Fruit fly (Drosophila melanogaster) whole organism, embryonic: ENCODE data around the gene dsf.
A peak's percentile ranks its signal among the peaks of the same experiment; 100 is the strongest.

ENCODE experiments used
- CG10274 ChIP-seq: fragments of 200-800 bp; sonication (Bioruptor generic); optimal IDR thresholded peaks from 3 replicates; lab custom pipeline; 2017; ENCODE audit warnings: missing biosample characterization, mild to moderate bottlenecking, missing genetic modification characterization
- CG10431 ChIP-seq: fragments of 200-800 bp; sonication (Bioruptor generic); optimal IDR thresholded peaks from 3 replicates; lab custom pipeline; 2018; ENCODE audit warnings: missing biosample characterization, mild to moderate bottlenecking, missing genetic modification characterization
- CG12219 ChIP-seq: fragments of 200-800 bp; sonication (Bioruptor generic); optimal IDR thresholded peaks from 3 replicates; lab custom pipeline; 2018; ENCODE audit warnings: missing biosample characterization, mild to moderate bottlenecking, missing genetic modification characterization
- CG12299 ChIP-seq: fragments of 200-800 bp; sonication (Bioruptor generic); optimal IDR thresholded peaks from 2 replicates; lab custom pipeline; 2018; ENCODE audit warnings: missing biosample characterization, mild to moderate bottlenecking, missing genetic modification characterization
- CG13624 ChIP-seq: fragments of 200-800 bp; sonication (Bioruptor generic); optimal IDR thresholded peaks from 2 replicates; lab custom pipeline; 2016; ENCODE audit warnings: missing biosample characterization, missing genetic modification characterization
- CG17359 ChIP-seq: fragments of 200-800 bp; sonication (Bioruptor generic); optimal IDR thresholded peaks from 3 replicates; lab custom pipeline; 2018; ENCODE audit warnings: missing biosample characterization, mild to moderate bottlenecking, missing genetic modification characterization, moderate library complexity
- CG1792 ChIP-seq: fragments of 200-800 bp; sonication (Bioruptor generic); optimal IDR thresholded peaks from 2 replicates; lab custom pipeline; 2016; ENCODE audit warnings: missing biosample characterization, missing genetic modification characterization
- CG18619 ChIP-seq: fragments of 200-800 bp; sonication (Bioruptor generic); optimal IDR thresholded peaks from 3 replicates; lab custom pipeline; 2017; ENCODE audit warnings: missing biosample characterization, mild to moderate bottlenecking, missing genetic modification characterization
- CG2120 ChIP-seq: fragments of 200-800 bp; sonication (Bioruptor generic); optimal IDR thresholded peaks from 3 replicates; lab custom pipeline; 2016; ENCODE audit warnings: missing biosample characterization, missing genetic modification characterization
- CG30020 ChIP-seq: fragments of 200-800 bp; optimal IDR thresholded peaks from 2 replicates; lab custom pipeline; 2019; ENCODE audit warnings: missing biosample characterization, mild to moderate bottlenecking, missing genetic modification characterization, moderate library complexity
- CG32772 ChIP-seq: fragments of 200-800 bp; sonication (Bioruptor generic); IDR thresholded peaks from 2 replicates; pipeline ENCODE4 v1.3.6; 2022; ENCODE audit warnings: missing biosample characterization, missing genetic modification characterization
- CG3847 ChIP-seq: fragments of 200-800 bp; sonication (Bioruptor generic); IDR thresholded peaks from 2 replicates; pipeline ENCODE4 v1.3.6; 2022; ENCODE audit warnings: missing biosample characterization, missing genetic modification characterization
- CG6654 ChIP-seq: fragments of 200-800 bp; sonication (Bioruptor generic); optimal IDR thresholded peaks from 2 replicates; lab custom pipeline; 2017; ENCODE audit warnings: missing biosample characterization, mild to moderate bottlenecking, missing genetic modification characterization
- CG8281 ChIP-seq: fragments of 200-800 bp; sonication (Bioruptor generic); optimal IDR thresholded peaks from 2 replicates; lab custom pipeline; 2018; ENCODE audit warnings: missing biosample characterization, mild to moderate bottlenecking, missing genetic modification characterization, moderate library complexity
- CG8944 ChIP-seq: fragments of 200-800 bp; sonication (Bioruptor generic); optimal IDR thresholded peaks from 3 replicates; lab custom pipeline; 2016; ENCODE audit warnings: missing biosample characterization, missing genetic modification characterization
- CG9215 ChIP-seq: fragments of 200-800 bp; sonication (Bioruptor generic); IDR thresholded peaks from 2 replicates; pipeline ENCODE4 v1.3.6; 2022; ENCODE audit warnings: missing biosample characterization, missing genetic modification characterization
- Dad ChIP-seq: fragments of 200-800 bp; sonication (Bioruptor generic); optimal IDR thresholded peaks from 3 replicates; lab custom pipeline; 2016; ENCODE audit warnings: missing biosample characterization, missing genetic modification characterization
- Dll ChIP-seq: fragments of 200-800 bp; sonication (Bioruptor generic); IDR thresholded peaks from 4 replicates; pipeline ENCODE4 v1.3.6; 2022; ENCODE audit warnings: missing biosample characterization, missing genetic modification characterization; ENCODE audit not compliant: partially characterized antibody
- Ets97D ChIP-seq: fragments of 200-800 bp; sonication (Bioruptor generic); optimal IDR thresholded peaks from 3 replicates; lab custom pipeline; 2016; ENCODE audit warnings: missing biosample characterization, missing genetic modification characterization
- HLH3B ChIP-seq: fragments of 200-800 bp; sonication (Bioruptor generic); IDR thresholded peaks from 2 replicates; pipeline ENCODE4 v1.3.6; 2022; ENCODE audit warnings: missing biosample characterization, missing genetic modification characterization
- Jarid2 ChIP-seq: fragments of 200-800 bp; sonication (Bioruptor generic); optimal IDR thresholded peaks from 3 replicates; lab custom pipeline; 2017; ENCODE audit warnings: mild to moderate bottlenecking, missing biosample characterization, missing genetic modification reagents, missing genetic modification characterization
- NC2β ChIP-seq: fragments of 200-800 bp; sonication (Bioruptor generic); optimal IDR thresholded peaks from 2 replicates; lab custom pipeline; 2016; ENCODE audit warnings: missing biosample characterization, missing genetic modification characterization
- NFAT ChIP-seq: fragments of 200-800 bp; sonication (Bioruptor generic); IDR thresholded peaks from 2 replicates; pipeline ENCODE4 v1.3.6; 2022; ENCODE audit warnings: missing biosample characterization, missing genetic modification characterization
- Nf-YA ChIP-seq: fragments of 200-800 bp; sonication (Bioruptor generic); IDR thresholded peaks from 2 replicates; pipeline ENCODE4 v1.3.6; 2022; ENCODE audit warnings: missing biosample characterization, missing genetic modification characterization
- Opbp ChIP-seq: fragments of 200-800 bp; sonication (Bioruptor generic); IDR thresholded peaks from 3 replicates; pipeline ENCODE4 v1.3.6; 2022; ENCODE audit warnings: missing biosample characterization, missing genetic modification characterization; ENCODE audit not compliant: partially characterized antibody
- Optix ChIP-seq: fragments of 200-800 bp; sonication (Bioruptor generic); IDR thresholded peaks from 3 replicates; pipeline ENCODE4 v1.3.6; 2022; ENCODE audit warnings: missing biosample characterization, missing genetic modification characterization
- YL-1 ChIP-seq: fragments of 200-800 bp; sonication (Bioruptor generic); optimal IDR thresholded peaks from 3 replicates; lab custom pipeline; 2017; ENCODE audit warnings: missing biosample characterization, mild to moderate bottlenecking, missing genetic modification characterization
- ap ChIP-seq: fragments of 200-800 bp; sonication (Bioruptor generic); IDR thresholded peaks from 2 replicates; pipeline ENCODE4 v1.3.6; 2022; ENCODE audit warnings: missing biosample characterization, missing genetic modification characterization
- ato ChIP-seq: fragments of 200-800 bp; sonication (Bioruptor generic); IDR thresholded peaks from 2 replicates; pipeline ENCODE4 v1.3.6; 2022; ENCODE audit warnings: missing biosample characterization, missing genetic modification characterization; ENCODE audit not compliant: partially characterized antibody
- bbx ChIP-seq: fragments of 200-800 bp; sonication (Bioruptor generic); IDR thresholded peaks from 2 replicates; pipeline ENCODE4 v1.3.6; 2022; ENCODE audit warnings: missing biosample characterization, missing genetic modification characterization; ENCODE audit not compliant: partially characterized antibody
- cg ChIP-seq: fragments of 200-800 bp; sonication (Bioruptor generic); optimal IDR thresholded peaks from 3 replicates; lab custom pipeline; 2019; ENCODE audit warnings: missing biosample characterization, mild to moderate bottlenecking, missing genetic modification characterization, moderate library complexity
- crol ChIP-seq: fragments of 200-800 bp; sonication (Bioruptor generic); IDR thresholded peaks from 2 replicates; pipeline ENCODE4 v1.3.6; 2022; ENCODE audit warnings: missing biosample characterization, missing genetic modification characterization
- en ChIP-seq: fragments of 200-800 bp; sonication (Bioruptor generic); optimal IDR thresholded peaks from 2 replicates; lab custom pipeline; 2016; ENCODE audit warnings: missing biosample characterization, missing genetic modification characterization
- ftz-f1 ChIP-seq: fragments of 200-800 bp; sonication (Bioruptor generic); optimal IDR thresholded peaks from 2 replicates; lab custom pipeline; 2016; ENCODE audit warnings: missing biosample characterization, missing genetic modification characterization
- hb ChIP-seq: fragments of 200-800 bp; sonication (Bioruptor generic); IDR thresholded peaks from 3 replicates; pipeline ENCODE4 v1.3.6; 2022; ENCODE audit warnings: missing biosample characterization, missing genetic modification characterization; ENCODE audit not compliant: partially characterized antibody
- her ChIP-seq: fragments of 200-800 bp; sonication (Bioruptor generic); optimal IDR thresholded peaks from 2 replicates; lab custom pipeline; 2016; ENCODE audit warnings: missing biosample characterization, missing genetic modification characterization
- inv ChIP-seq: fragments of 200-800 bp; sonication (Bioruptor generic); IDR thresholded peaks from 2 replicates; pipeline ENCODE4 v1.3.6; 2022; ENCODE audit warnings: missing biosample characterization, missing genetic modification characterization; ENCODE audit not compliant: partially characterized antibody
- nerfin-2 ChIP-seq: fragments of 200-800 bp; sonication (Bioruptor generic); IDR thresholded peaks from 2 replicates; pipeline ENCODE4 v1.3.6; 2022; ENCODE audit warnings: missing biosample characterization, missing genetic modification characterization; ENCODE audit not compliant: partially characterized antibody
- pan ChIP-seq, 4 experiments: fragments of >200 bp in 3 of 4; fragments of 200-800 bp in 1 of 4; sonication (Bioruptor generic) in 1 of 4; optimal IDR thresholded peaks in 3 of 4; IDR thresholded peaks in 1 of 4; 2 replicates each; pipeline versions ENCODE4 v1.3.6 to Lab custom; 2017 to 2022; ENCODE audit warnings: missing biosample characterization in 2 of 4, missing genetic modification characterization in 2 of 4, mixed read lengths in 1 of 4
- pb ChIP-seq: fragments of 200-800 bp; sonication (Bioruptor generic); optimal IDR thresholded peaks from 3 replicates; lab custom pipeline; 2016; ENCODE audit warnings: missing biosample characterization, missing genetic modification characterization
- psq ChIP-seq: fragments of 200-800 bp; sonication (Bioruptor generic); optimal IDR thresholded peaks from 2 replicates; lab custom pipeline; 2017; ENCODE audit warnings: missing biosample characterization, missing genetic modification characterization
- sens ChIP-seq: fragments of 200-800 bp; sonication (Bioruptor generic); peaks from one replicate; lab custom pipeline; 2016; ENCODE audit warnings: missing biosample characterization, missing genetic modification characterization
- sima ChIP-seq: fragments of 200-800 bp; sonication (Bioruptor generic); optimal IDR thresholded peaks from 2 replicates; lab custom pipeline; 2016; ENCODE audit warnings: missing biosample characterization, missing genetic modification characterization
- sob ChIP-seq: fragments of 200-800 bp; sonication (Bioruptor generic); IDR thresholded peaks from 2 replicates; pipeline ENCODE4 v1.3.6; 2022; ENCODE audit warnings: missing biosample characterization, missing genetic modification characterization
- toy ChIP-seq: fragments of 200-800 bp; sonication (Bioruptor generic); IDR thresholded peaks from 2 replicates; pipeline ENCODE4 v1.3.6; 2022; ENCODE audit warnings: missing biosample characterization, missing genetic modification characterization
- unc-4 ChIP-seq: fragments of 200-800 bp; sonication (Bioruptor generic); IDR thresholded peaks from 2 replicates; pipeline ENCODE4 v1.3.6; 2022; ENCODE audit warnings: missing biosample characterization, missing genetic modification characterization; ENCODE audit not compliant: partially characterized antibody
- zen ChIP-seq: fragments of 200-800 bp; sonication (Bioruptor generic); optimal IDR thresholded peaks from 3 replicates; lab custom pipeline; 2018; ENCODE audit warnings: missing biosample characterization, mild to moderate bottlenecking, missing genetic modification characterization, moderate library complexity
- zfh2 ChIP-seq: fragments of 200-800 bp; sonication (Bioruptor generic); optimal IDR thresholded peaks from 2 replicates; lab custom pipeline; 2016; ENCODE audit warnings: missing biosample characterization, missing genetic modification characterization

Gene dsf

DNA sequence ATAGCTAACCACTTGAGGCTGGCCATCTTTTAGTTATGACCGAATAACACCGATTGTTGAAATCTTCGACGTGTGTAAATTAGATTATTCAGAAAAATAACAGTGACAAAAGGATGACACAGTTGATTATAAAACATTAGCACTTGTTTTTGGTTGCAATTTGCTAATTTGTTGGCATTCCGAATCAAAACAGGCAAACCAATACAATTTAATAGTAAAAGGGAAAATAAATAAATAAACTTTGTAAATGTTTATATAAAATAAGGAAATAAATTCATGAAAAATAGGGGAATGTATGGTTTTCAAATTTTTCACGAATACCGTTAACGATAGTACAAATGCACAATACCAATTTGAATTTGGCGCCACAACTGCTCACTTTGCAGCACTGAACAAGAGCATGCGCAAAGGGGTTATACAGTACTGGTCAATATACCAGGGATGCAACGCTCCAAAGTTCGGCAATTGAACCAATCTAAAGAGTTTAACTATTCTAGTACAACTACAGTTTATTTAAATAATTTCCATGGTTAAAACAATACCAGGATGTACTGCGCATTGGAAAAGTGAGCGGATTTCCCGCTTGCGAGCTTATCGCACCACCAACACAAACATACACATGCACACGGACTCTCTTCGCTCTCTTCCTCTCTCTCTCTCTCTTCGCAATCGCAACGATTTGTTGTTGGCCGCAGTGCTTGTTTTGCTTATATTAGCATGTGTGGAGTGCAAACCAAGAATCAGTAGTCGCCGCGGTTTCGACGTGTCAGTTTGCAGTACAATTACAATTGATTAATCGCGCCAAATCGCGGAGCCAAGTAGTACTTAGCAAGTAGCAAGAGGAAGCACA, 17.7 kb downstream of the dsf start, which contains the start of the genes Sfp26Ad and Gpdh1 (continued):
- TF ChIP-seq psq (peak; percentile 61), NC2β (peak; percentile 80), Opbp (GFP tag; lab: Robert Waterston, UW) (peak; percentile 54; the same call in 2 of the 3 replicates), CG8281 (tag; lab: Kevin White, UChicago) (no peak), inv (GFP tag; lab: Robert Waterston, UW) (no peak), Jarid2 (GFP tag; lab: Kevin White, UChicago) (peak; percentile 87), zfh2 (GFP tag; lab: Kevin White, UChicago) (peak; percentile 76), hb (GFP tag; lab: Robert Waterston, UW) (no peak), bbx (no peak; the same call in 1 of the 2 replicates), pb (GFP tag; lab: Kevin White, UChicago) (peak; percentile 55), sens (peak; percentile 95), Ets97D (GFP tag; lab: Kevin White, UChicago) (peak; percentile 85), cg (GFP tag; lab: Kevin White, UChicago) (peak; percentile 95), CG12219 (GFP tag; lab: Kevin White, UChicago) (peak; percentile 23), toy (GFP tag; lab: Robert Waterston, UW) (no peak), Nf-YA (GFP tag; lab: Robert Waterston, UW) (peak; percentile 36), CG10431 (GFP tag; lab: Kevin White, UChicago) (no peak), zen (tag; lab: Kevin White, UChicago) (peak; percentile 25), ato (GFP tag; lab: Robert Waterston, UW) (peak; percentile 15; the same call in 1 of the 2 replicates), CG1792 (GFP tag; lab: Kevin White, UChicago) (peak; percentile 56), CG8944 (GFP tag; lab: Kevin White, UChicago) (peak; percentile 61), HLH3B (GFP tag; lab: Robert Waterston, UW) (peak; percentile 71), pan (optimal IDR thresholded peaks at IDR 0.05; lab: Kevin White, UChicago) (no peak), pan (GFP tag; optimal IDR thresholded peaks at IDR 0.05 in 1 of 2, IDR thresholded peaks at IDR 0.05 in 1 of 2) (peak in 1 of 2 experiments; percentile 63), CG6654 (GFP tag; lab: Kevin White, UChicago) (no peak), nerfin-2 (peak; percentile 39; the same call in 1 of the 2 replicates), Dad (peak; percentile 79), CG30020 (tag; lab: Kevin White, UChicago) (peak; percentile 47), Optix (0 out of 3 replicates have a peak, but pooled peaks have one; percentile 40), sob (GFP tag; lab: Robert Waterston, UW) (peak; percentile 84), CG13624 (GFP tag; lab: Kevin White, UChicago) (peak; percentile 93), Dll (peak; percentile 77), CG18619 (GFP tag; lab: Kevin White, UChicago) (peak; percentile 58), CG3847 (GFP tag; lab: Robert Waterston, UW) (peak; percentile 93), CG10274 (GFP tag; lab: Kevin White, UChicago) (no peak), ftz-f1 (peak; percentile 51), her (peak; percentile 77), crol (no peak), CG2120 (GFP tag; lab: Kevin White, UChicago) (peak; percentile 88), unc-4 (peak; percentile 55), CG17359 (tag; lab: Kevin White, UChicago) (peak; percentile 58), YL-1 (GFP tag; lab: Kevin White, UChicago) (peak; percentile 23), CG9215 (GFP tag; lab: Robert Waterston, UW) (peak; percentile 62), sima (GFP tag; lab: Kevin White, UChicago) (peak; percentile 15), ap (GFP tag; lab: Robert Waterston, UW) (no peak), NFAT (GFP tag; lab: Robert Waterston, UW) (peak; percentile 89), CG12299 (peak; percentile 64), en (GFP tag; lab: Kevin White, UChicago) (peak; percentile 67), CG32772 (GFP tag; lab: Robert Waterston, UW) (peak; percentile 66)
